Worm (Caenorhabditis elegans): ENCODE measurements around the gene hlh-13.
A peak's percentile ranks its signal among the peaks of the same experiment; 100 is the strongest.

The hlh-13 gene

DNA sequence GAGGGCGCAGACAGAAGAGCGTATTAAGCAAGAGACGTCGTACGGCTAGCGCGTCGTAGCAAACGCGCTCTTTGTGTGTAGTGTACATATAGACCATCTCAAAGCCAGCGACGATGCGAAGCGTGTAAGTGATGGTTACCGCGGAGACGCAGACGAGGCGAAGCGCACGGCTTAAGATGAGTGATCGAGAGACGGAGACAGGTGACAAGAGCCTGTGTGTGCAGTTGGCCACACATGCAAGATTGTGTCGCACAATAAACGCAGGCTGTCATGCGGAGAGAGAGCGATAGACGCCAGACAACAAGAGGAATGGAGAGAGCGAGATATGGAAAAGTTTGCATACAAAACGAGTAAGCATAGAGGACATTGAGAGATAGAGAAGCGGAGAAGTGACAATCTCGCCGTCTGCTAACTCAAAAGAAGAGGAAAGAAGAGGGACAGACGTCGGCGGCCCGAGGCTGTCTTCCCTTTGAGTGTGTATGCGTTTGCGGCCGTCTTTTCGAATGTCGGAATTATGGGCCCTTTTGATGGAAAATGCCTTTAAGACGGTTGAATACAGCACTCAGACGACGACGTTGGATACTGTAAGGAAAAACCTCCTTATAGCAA lies 26.2 kb upstream of the hlh-13 start (continued):
- TF ChIP-seq swsn-7 (tag; optimal IDR thresholded peaks at IDR 0.05) (peak; percentile 98), hlh-4 (tag; optimal IDR thresholded peaks at IDR 0.05) (no peak), nhr-71 (tag; optimal IDR thresholded peaks at IDR 0.05) (peak; percentile 99), jun-1 (tag; optimal IDR thresholded peaks at IDR 0.05) (peak; percentile 91), dsc-1 (tag; optimal IDR thresholded peaks at IDR 0.05) (peak; percentile 96), ztf-4 (tag; optimal IDR thresholded peaks at IDR 0.05) (peak; percentile 95), ces-1 (GFP tag; optimal IDR thresholded peaks at IDR 0.05) (no peak), zip-4 (GFP tag; optimal IDR thresholded peaks at IDR 0.05) (peak; percentile 83), nhr-12 (tag; optimal IDR thresholded peaks at IDR 0.05) (no peak), zag-1 (tag; optimal IDR thresholded peaks at IDR 0.05) (no peak), nhr-90 (tag; optimal IDR thresholded peaks at IDR 0.05; ENCODE audit: poor library complexity) (peak; percentile 96), pqm-1 (tag; optimal IDR thresholded peaks at IDR 0.05) (no peak), sptf-1 (tag; optimal IDR thresholded peaks at IDR 0.05) (no peak), irx-1 (tag; optimal IDR thresholded peaks at IDR 0.05) (peak; percentile 91), nhr-28 (tag; optimal IDR thresholded peaks at IDR 0.05) (peak; percentile 49), tlp-1 (tag; optimal IDR thresholded peaks at IDR 0.05) (no peak), egl-27 (tag; optimal IDR thresholded peaks at IDR 0.05) (peak in 1 of 2 experiments; percentile 73), nhr-19 (GFP tag; conservative IDR thresholded peaks at IDR 0.05) (peak; percentile 93), ceh-88 (GFP tag; IDR thresholded peaks at IDR 0.05) (peak; percentile 78), nhr-76 (tag; optimal IDR thresholded peaks at IDR 0.05) (no peak), fkh-8 (tag; optimal IDR thresholded peaks at IDR 0.05) (peak; percentile 84), elt-3 (tag; optimal IDR thresholded peaks at IDR 0.05) (peak in 1 of 6 experiments; percentile 43), rnt-1 (tag; optimal IDR thresholded peaks at IDR 0.05) (peak; percentile 60), nhr-20 (tag; optimal IDR thresholded peaks at IDR 0.05) (peak; percentile 97), mef-2 (tag; optimal IDR thresholded peaks at IDR 0.05) (peak; percentile 84), hlh-17 (GFP tag; optimal IDR thresholded peaks at IDR 0.05; ENCODE audit: borderline replicate concordance) (no peak), snu-23 (GFP tag; optimal IDR thresholded peaks at IDR 0.05) (peak; percentile 97), lsy-2 (tag; optimal IDR thresholded peaks at IDR 0.05) (peak; percentile 63 to 86), efl-1 (optimal IDR thresholded peaks at IDR 0.05) (peak; percentile 92 to 99), efl-1 (GFP tag; optimal IDR thresholded peaks at IDR 0.05 in 1 of 2) (peak; percentile 38 to 93), Y116A8C.19 (tag; optimal IDR thresholded peaks at IDR 0.05; ENCODE audit: borderline replicate concordance) (no peak), C16A3.4 (tag; optimal IDR thresholded peaks at IDR 0.05) (no peak), xbp-1 (tag; optimal IDR thresholded peaks at IDR 0.05) (peak; percentile 96), lin-39 (tag; optimal IDR thresholded peaks at IDR 0.05) (peak; percentile 84), aha-1 (tag; optimal IDR thresholded peaks at IDR 0.05) (peak; percentile 1), ets-5 (GFP tag; IDR thresholded peaks at IDR 0.05) (no peak), C04F5.9 (tag; optimal IDR thresholded peaks at IDR 0.05) (peak; percentile 86), nhr-77 (tag; optimal IDR thresholded peaks at IDR 0.05) (peak; percentile 50), grh-1 (GFP tag; IDR thresholded peaks at IDR 0.05) (peak; percentile 95), unc-130 (tag; optimal IDR thresholded peaks at IDR 0.05) (no peak), pag-3 (tag; optimal IDR thresholded peaks at IDR 0.05; ENCODE audit: borderline replicate concordance, insufficient read depth) (no peak), sup-37 (GFP tag; optimal IDR thresholded peaks at IDR 0.05) (peak; percentile 88), unc-30 (tag; optimal IDR thresholded peaks at IDR 0.05) (no peak), nhr-11 (tag; optimal IDR thresholded peaks at IDR 0.05) (peak; percentile 88), unc-98 (GFP tag; IDR thresholded peaks at IDR 0.05) (no peak), egl-13 (tag; optimal IDR thresholded peaks at IDR 0.05) (peak; percentile 96), snpc-4 (tag; optimal IDR thresholded peaks at IDR 0.05) (peak; percentile 18)

Data from whole organism, L1 larva.